Worm (Caenorhabditis elegans) whole organism, late embryonic: ENCODE results near the gene F36H9.5.

ENCODE experiments used
- ceh-14 ChIP-seq: sonication (generic microtip); optimal IDR thresholded peaks from 2 replicates; lab custom pipeline; 2016; ENCODE audit warnings: missing genotype, missing genetic modification characterization, missing compliant biosample characterization
- ceh-24 ChIP-seq: sonication (generic microtip); optimal IDR thresholded peaks from 2 replicates; lab custom pipeline; 2016; ENCODE audit warnings: mild to moderate bottlenecking, missing genetic modification characterization, missing compliant biosample characterization
- ceh-9 ChIP-seq: sonication (generic microtip); optimal IDR thresholded peaks from 2 replicates; lab custom pipeline; 2016; ENCODE audit warnings: mild to moderate bottlenecking, missing genetic modification characterization, inconsistent platforms, missing compliant biosample characterization
- dmd-4 ChIP-seq: sonication (generic microtip); optimal IDR thresholded peaks from 2 replicates; lab custom pipeline; 2016; ENCODE audit warnings: borderline replicate concordance, missing genetic modification characterization, missing compliant biosample characterization
- hlh-30 ChIP-seq: sonication (generic microtip); optimal IDR thresholded peaks from 2 replicates; lab custom pipeline; 2017; ENCODE audit warnings: antibody characterized with exemption, missing genetic modification characterization, missing compliant biosample characterization; ENCODE audit not compliant: insufficient read depth
- nfya-1 ChIP-seq: sonication (generic microtip); optimal IDR thresholded peaks from 2 replicates; lab custom pipeline; 2017; ENCODE audit warnings: missing genetic modification characterization, mild to moderate bottlenecking, missing compliant biosample characterization, antibody characterized with exemption, moderate library complexity
- pha-4 ChIP-seq: fragments of 150-350 bp; optimal IDR thresholded peaks from 2 replicates; lab custom pipeline; 2018; ENCODE audit warnings: missing biosample characterization, missing genetic modification reagents, missing genetic modification characterization
- sox-4 ChIP-seq: sonication (generic microtip); optimal IDR thresholded peaks from 2 replicates; lab custom pipeline; 2017; ENCODE audit warnings: mild to moderate bottlenecking, missing genetic modification characterization, inconsistent platforms, missing compliant biosample characterization

- TF ChIP-seq hlh-30 (tag; lab: Kevin White, UChicago) (no peak), ceh-24 (tag; lab: Kevin White, UChicago) (no peak), pha-4 (tag; lab: Kevin White, UChicago) (no peak), dmd-4 (tag; lab: Kevin White, UChicago) (no peak), ceh-9 (tag; lab: Kevin White, UChicago) (no peak), ceh-14 (tag; lab: Kevin White, UChicago) (no peak), nfya-1 (tag; lab: Kevin White, UChicago) (no peak), sox-4 (tag; lab: Kevin White, UChicago) (no peak)
Measured at ce11 chrV:1820016-1820415, 38.2 kb upstream of the F36H9.5 start.
